Fruit fly (Drosophila melanogaster) Kc167 (cell line): ENCODE measurements around the gene N.

ENCODE experiments used
- Myc ChIP-seq: fragments of >200 bp; optimal IDR thresholded peaks from 2 replicates; lab custom pipeline; 2017; ENCODE audit warnings: missing external identifiers
- Sin3A ChIP-seq: fragments of >200 bp; optimal IDR thresholded peaks from 2 replicates; lab custom pipeline; 2018; ENCODE audit warnings: missing external identifiers
- h ChIP-seq: fragments of >200 bp; optimal IDR thresholded peaks from 3 replicates; lab custom pipeline; 2018; ENCODE audit warnings: missing external identifiers
- insv ChIP-seq: fragments of >200 bp; optimal IDR thresholded peaks from 3 replicates; lab custom pipeline; 2018; ENCODE audit warnings: missing external identifiers
- psq ChIP-seq: fragments of >200 bp; optimal IDR thresholded peaks from 2 replicates; lab custom pipeline; 2017; ENCODE audit warnings: missing external identifiers
- ttk ChIP-seq: sonication (Bioruptor generic); optimal IDR thresholded peaks from 2 replicates; lab custom pipeline; 2017; ENCODE audit warnings: missing external identifiers

Gene N

DNA sequence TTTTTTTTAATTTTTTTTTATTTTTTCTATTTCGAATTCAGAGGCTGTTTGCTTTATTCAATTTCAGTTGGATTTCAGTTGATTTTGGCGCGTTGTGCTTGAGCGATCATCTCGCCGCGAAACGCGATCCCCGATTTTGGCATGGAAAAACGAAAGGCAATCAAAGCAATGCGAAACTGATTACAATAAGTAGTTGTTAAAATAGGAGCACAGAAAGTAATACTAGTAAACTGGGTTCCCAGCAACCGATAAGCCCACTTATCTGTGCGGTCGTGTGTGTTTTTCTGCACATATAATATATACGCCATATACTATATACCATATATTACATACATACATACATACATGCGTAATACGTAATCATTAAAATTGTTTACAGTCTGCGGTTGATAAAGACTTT is 54.5 kb downstream of the N start:
- TF ChIP-seq Sin3A (lab: Kevin White, UChicago) (no peak), h (no peak), insv (no peak), psq (lab: Kevin White, UChicago) (no peak), ttk (lab: Kevin White, UChicago) (no peak), Myc (no peak)

DNA sequence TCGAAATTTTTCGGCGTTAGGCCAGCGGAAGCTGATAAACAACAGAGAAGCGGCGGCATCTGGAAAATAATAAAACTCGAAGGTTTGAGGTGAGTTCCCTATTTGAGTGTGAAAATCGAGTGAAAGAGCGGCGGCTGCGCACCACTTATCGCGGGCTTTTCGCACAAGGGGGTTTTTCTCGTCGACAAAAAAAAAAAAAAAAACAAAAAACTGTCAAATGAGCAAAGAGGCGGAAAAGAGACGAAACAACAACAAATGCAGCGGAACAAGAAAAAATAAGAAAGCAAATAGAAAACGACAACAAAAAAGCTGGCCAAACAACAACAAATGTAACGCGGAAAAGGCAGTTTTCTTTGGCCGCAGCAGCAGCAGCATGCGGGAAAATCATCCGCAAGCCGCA is 55.1 kb downstream of the N start:
- no peak for TF ChIP-seq psq (lab: Kevin White, UChicago)
- no peak for TF ChIP-seq insv
- no peak for TF ChIP-seq Sin3A (lab: Kevin White, UChicago)
- TF ChIP-seq h: no peak
- TF ChIP-seq Myc: no peak
- TF ChIP-seq ttk (lab: Kevin White, UChicago): no peak

DNA sequence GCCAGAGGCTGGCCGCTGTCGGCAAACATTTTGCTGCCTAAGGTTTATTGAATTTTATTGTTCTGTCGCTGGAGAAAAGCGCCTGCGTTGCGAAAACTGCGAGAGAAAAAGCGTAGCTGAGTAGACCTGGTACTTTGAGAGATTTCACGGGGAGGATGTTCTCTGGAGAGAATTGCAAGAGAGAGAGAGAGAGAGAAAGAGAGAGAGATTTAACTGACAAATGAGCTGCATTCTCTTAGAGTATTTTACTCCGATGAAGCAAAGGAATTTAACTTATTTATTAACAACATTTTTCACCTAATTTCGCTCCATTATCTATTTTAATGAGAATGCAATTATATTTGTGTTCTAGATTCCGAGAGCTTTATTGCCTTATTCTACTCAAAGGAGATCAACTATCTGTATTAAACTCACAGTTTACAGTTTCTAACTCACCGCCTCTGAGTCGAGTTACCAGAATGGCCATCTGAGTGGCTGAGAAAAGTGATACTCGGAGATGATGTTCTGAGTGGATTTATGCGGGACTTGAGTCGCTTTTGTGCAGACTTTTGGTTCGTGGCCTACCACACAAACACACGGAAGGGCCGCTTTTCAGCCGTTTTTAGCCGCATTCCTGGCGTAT is 56.3 kb downstream of the N start:
- TF ChIP-seq ttk (lab: Kevin White, UChicago) (no peak), psq (lab: Kevin White, UChicago) (no peak), Sin3A (lab: Kevin White, UChicago) (no peak), insv (no peak)

dm6 chrX:3192301-3192700 is 57.6 kb downstream of the N start:
- TF ChIP-seq psq (lab: Kevin White, UChicago): no peak
- no peak for TF ChIP-seq Myc
- no peak for TF ChIP-seq Sin3A (lab: Kevin White, UChicago)
- TF ChIP-seq ttk (lab: Kevin White, UChicago): no peak
- TF ChIP-seq insv: no peak
- TF ChIP-seq h: no peak

- TF ChIP-seq ttk (lab: Kevin White, UChicago): no peak
- no peak for TF ChIP-seq insv
- no peak for TF ChIP-seq Sin3A (lab: Kevin White, UChicago)
- TF ChIP-seq Myc: no peak
- TF ChIP-seq psq (lab: Kevin White, UChicago): no peak
- no peak for TF ChIP-seq h
Observed at dm6 chrX:3193774-3194173, 59.1 kb downstream of the N start.

dm6 chrX:3205887-3206794 is 71.5 kb downstream of the N start:
- no peak for TF ChIP-seq Sin3A (lab: Kevin White, UChicago)
- TF ChIP-seq psq (lab: Kevin White, UChicago): no peak
- TF ChIP-seq h: no peak
- TF ChIP-seq Myc: no peak
- TF ChIP-seq insv: no peak
- TF ChIP-seq ttk (lab: Kevin White, UChicago): no peak
